Worm (Caenorhabditis elegans) whole organism, L4/young adult: ENCODE data around the gene C13E3.1.

ENCODE experiments used
- W03F9.2 ChIP-seq: fragments of 150-350 bp; optimal IDR thresholded peaks from 2 replicates; lab custom pipeline; 2014; ENCODE audit warnings: missing biosample characterization, missing genetic modification characterization
- dao-5 ChIP-seq: sonication (generic microtip); optimal IDR thresholded peaks from 2 replicates; lab custom pipeline; 2016; ENCODE audit warnings: missing genotype, missing genetic modification characterization, moderate library complexity, missing compliant biosample characterization
- him-1 ChIP-seq: sonication (generic microtip); optimal IDR thresholded peaks from 2 replicates; lab custom pipeline; 2016; ENCODE audit warnings: missing genotype, missing genetic modification reagents, missing genetic modification characterization, missing compliant biosample characterization

DNA sequence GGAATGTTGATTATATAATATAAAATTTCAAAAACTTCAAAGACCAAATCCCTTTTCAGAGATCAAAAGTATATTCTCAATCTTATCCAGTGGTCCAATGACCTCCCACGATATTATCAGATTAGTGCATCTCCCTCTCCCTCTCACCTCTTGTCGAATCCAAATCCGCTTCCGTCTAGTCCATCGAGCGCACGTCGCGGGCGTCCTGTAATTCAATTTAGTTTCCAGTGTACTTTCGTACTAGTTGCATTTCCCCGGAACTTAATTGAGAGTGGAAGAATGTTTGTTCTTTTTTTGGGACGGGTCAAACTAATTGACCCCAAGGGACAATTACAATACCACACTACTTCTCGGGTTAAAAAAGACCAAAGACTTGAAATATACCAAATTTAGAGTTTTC, 25.9 kb downstream of the C13E3.1 start:
- no peak for TF ChIP-seq W03F9.2 (tag; lab: Kevin White, UChicago)
- TF ChIP-seq him-1, result no peak
- TF ChIP-seq dao-5 (tag; lab: Kevin White, UChicago), result no peak
